Fruit fly (Drosophila melanogaster) whole organism: ENCODE results near the gene Jhbp11.

Source experiments
- CG8478 ChIP-seq: fragments of >200 bp; optimal IDR thresholded peaks from 2 replicates; lab custom pipeline; 2018; ENCODE audit warnings: inconsistent platforms
- EcR ChIP-seq, 2 experiments: fragments of >200 bp; optimal IDR thresholded peaks; 2 replicates each; lab custom pipeline; 2017; ENCODE audit warnings: missing biosample characterization in 2 of 2, missing genetic modification characterization in 2 of 2, missing genetic modification reagents in 2 of 2
- psq ChIP-seq: fragments of >200 bp; optimal IDR thresholded peaks from 2 replicates; lab custom pipeline; 2017
- usp ChIP-seq: fragments of >200 bp; optimal IDR thresholded peaks from 2 replicates; lab custom pipeline; 2017; ENCODE audit warnings: missing biosample characterization, missing genetic modification characterization, mixed read lengths

DNA sequence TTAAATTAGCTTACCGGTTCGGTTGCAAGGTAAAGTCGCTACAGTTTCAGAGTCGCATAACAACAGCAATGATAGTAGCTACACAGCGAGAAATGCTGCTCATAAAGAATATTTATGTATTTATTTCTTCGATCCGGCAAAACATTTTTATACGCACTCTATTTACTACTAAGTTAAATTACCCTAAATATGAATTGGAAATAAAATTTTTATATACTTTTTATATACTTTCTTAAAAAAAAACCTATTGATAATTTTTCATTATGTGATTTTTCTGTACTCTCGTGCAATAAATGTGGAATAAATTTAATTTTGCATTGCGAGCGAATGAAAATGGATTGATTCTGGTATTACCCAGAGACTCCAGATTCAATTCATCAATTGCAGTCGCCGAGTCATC is at the start of gene Jhbp11:
- TF ChIP-seq usp (GFP tag; lab: Kevin White, UChicago) (no peak), psq (lab: Kevin White, UChicago) (no peak), EcR (GFP tag; optimal IDR thresholded peaks at IDR 0.05; lab: Kevin White, UChicago) (no peak), CG8478 (lab: Kevin White, UChicago) (no peak)
